Fruit fly (Drosophila melanogaster) whole organism, embryonic: ENCODE data around the gene CNPYb.

Experiments
- CG10267 ChIP-seq: fragments of 200-800 bp; sonication (Bioruptor generic); optimal IDR thresholded peaks from 2 replicates; lab custom pipeline; 2018; ENCODE audit warnings: missing biosample characterization, mild to moderate bottlenecking, missing genetic modification characterization, moderate library complexity
- CG10654 ChIP-seq: fragments of 200-800 bp; sonication (Bioruptor generic); optimal IDR thresholded peaks from 2 replicates; lab custom pipeline; 2016; ENCODE audit warnings: missing biosample characterization, missing genetic modification characterization
- CG11093 ChIP-seq: fragments of 200-800 bp; sonication (Bioruptor generic); IDR thresholded peaks from 3 replicates; pipeline ENCODE4 v1.3.6; 2022; ENCODE audit warnings: missing biosample characterization, missing genetic modification characterization
- CG11504 ChIP-seq: fragments of 200-800 bp; sonication (Bioruptor generic); optimal IDR thresholded peaks from 3 replicates; lab custom pipeline; 2019; ENCODE audit warnings: missing biosample characterization, mild to moderate bottlenecking, missing genetic modification characterization, moderate library complexity
- CG11696 ChIP-seq: fragments of 200-800 bp; sonication (Bioruptor generic); IDR thresholded peaks from 2 replicates; pipeline ENCODE4 v1.3.6; 2022; ENCODE audit warnings: missing biosample characterization, missing genetic modification characterization
- CG12236 ChIP-seq: fragments of 200-800 bp; sonication (Bioruptor generic); optimal IDR thresholded peaks from 2 replicates; lab custom pipeline; 2016; ENCODE audit warnings: missing biosample characterization, missing genetic modification characterization
- CG12391 ChIP-seq: fragments of 200-800 bp; sonication (Bioruptor generic); optimal IDR thresholded peaks from 3 replicates; lab custom pipeline; 2018; ENCODE audit warnings: missing biosample characterization, mild to moderate bottlenecking, missing genetic modification characterization, moderate library complexity
- CG12659 ChIP-seq: fragments of 200-800 bp; sonication (Bioruptor generic); optimal IDR thresholded peaks from 3 replicates; lab custom pipeline; 2017; ENCODE audit warnings: mild to moderate bottlenecking, missing biosample characterization, missing genetic modification reagents, missing genetic modification characterization
- CG13296 ChIP-seq: fragments of 200-800 bp; sonication (Bioruptor generic); optimal IDR thresholded peaks from 3 replicates; lab custom pipeline; 2018; ENCODE audit warnings: missing biosample characterization, mild to moderate bottlenecking, missing genetic modification characterization
- CG17359 ChIP-seq: fragments of 200-800 bp; sonication (Bioruptor generic); optimal IDR thresholded peaks from 3 replicates; lab custom pipeline; 2018; ENCODE audit warnings: missing biosample characterization, mild to moderate bottlenecking, missing genetic modification characterization, moderate library complexity
- CG17385 ChIP-seq: fragments of 200-800 bp; sonication (Bioruptor generic); optimal IDR thresholded peaks from 3 replicates; lab custom pipeline; 2018; ENCODE audit warnings: missing biosample characterization, mild to moderate bottlenecking, missing genetic modification characterization
- CG17829 ChIP-seq: fragments of 200-800 bp; optimal IDR thresholded peaks from 2 replicates; lab custom pipeline; 2019; ENCODE audit warnings: missing biosample characterization, mild to moderate bottlenecking, missing genetic modification characterization, moderate library complexity
- CG18476 ChIP-seq: fragments of 200-800 bp; sonication (Bioruptor generic); optimal IDR thresholded peaks from 2 replicates; lab custom pipeline; 2016; ENCODE audit warnings: missing biosample characterization, mild to moderate bottlenecking, missing genetic modification characterization
- CG30403 ChIP-seq: fragments of 200-800 bp; sonication (Bioruptor generic); optimal IDR thresholded peaks from 3 replicates; lab custom pipeline; 2016; ENCODE audit warnings: missing biosample characterization, missing genetic modification characterization
- CG3407 ChIP-seq: fragments of 200-800 bp; sonication (Bioruptor generic); optimal IDR thresholded peaks from 2 replicates; lab custom pipeline; 2018; ENCODE audit warnings: missing biosample characterization, mild to moderate bottlenecking, missing genetic modification characterization
- CG34376 ChIP-seq: fragments of 200-800 bp; sonication (Bioruptor generic); optimal IDR thresholded peaks from 2 replicates; lab custom pipeline; 2018; ENCODE audit warnings: missing biosample characterization, mild to moderate bottlenecking, missing genetic modification characterization
- CG3838 ChIP-seq: fragments of 200-800 bp; sonication (Bioruptor generic); optimal IDR thresholded peaks from 3 replicates; lab custom pipeline; 2016; ENCODE audit warnings: missing biosample characterization, missing genetic modification characterization
- CG4730 ChIP-seq: fragments of 200-800 bp; sonication (Bioruptor generic); IDR thresholded peaks from 2 replicates; pipeline ENCODE4 v1.3.6; 2022; ENCODE audit warnings: missing biosample characterization, missing genetic modification characterization
- CG5180 ChIP-seq: fragments of 200-800 bp; sonication (Bioruptor generic); optimal IDR thresholded peaks from 3 replicates; lab custom pipeline; 2017; ENCODE audit warnings: missing biosample characterization, missing genetic modification characterization, mild to moderate bottlenecking, moderate library complexity, missing genetic modification reagents
- CG6254 ChIP-seq: fragments of 200-800 bp; sonication (Bioruptor generic); optimal IDR thresholded peaks from 3 replicates; lab custom pipeline; 2017; ENCODE audit warnings: mild to moderate bottlenecking, missing biosample characterization, missing genetic modification reagents, missing genetic modification characterization
- E2f2 ChIP-seq: fragments of 200-800 bp; sonication (Bioruptor generic); IDR thresholded peaks from 2 replicates; pipeline ENCODE4 v1.3.6; 2022; ENCODE audit warnings: missing biosample characterization, missing genetic modification characterization
- HLH3B ChIP-seq: fragments of 200-800 bp; sonication (Bioruptor generic); IDR thresholded peaks from 2 replicates; pipeline ENCODE4 v1.3.6; 2022; ENCODE audit warnings: missing biosample characterization, missing genetic modification characterization
- Hr78 ChIP-seq, 2 experiments: fragments of 200-800 bp in 1 of 2; fragments of >200 bp in 1 of 2; sonication (Bioruptor generic) in 1 of 2; optimal IDR thresholded peaks; 2 replicates each; lab custom pipeline; 2017 to 2019; ENCODE audit warnings: missing biosample characterization in 2 of 2, missing genetic modification characterization in 2 of 2, mild to moderate bottlenecking in 1 of 2, moderate library complexity in 1 of 2
- NFAT ChIP-seq: fragments of 200-800 bp; sonication (Bioruptor generic); IDR thresholded peaks from 2 replicates; pipeline ENCODE4 v1.3.6; 2022; ENCODE audit warnings: missing biosample characterization, missing genetic modification characterization
- PHDP ChIP-seq: fragments of 200-800 bp; sonication (Bioruptor generic); optimal IDR thresholded peaks from 3 replicates; lab custom pipeline; 2018; ENCODE audit warnings: missing biosample characterization, mild to moderate bottlenecking, missing genetic modification characterization, moderate library complexity
- Ptx1 ChIP-seq: fragments of 200-800 bp; sonication (Bioruptor generic); IDR thresholded peaks from 2 replicates; pipeline ENCODE4 v1.3.6; 2022; ENCODE audit warnings: missing biosample characterization, missing genetic modification characterization
- Sox100B ChIP-seq: fragments of 200-800 bp; sonication (Bioruptor generic); optimal IDR thresholded peaks from 3 replicates; lab custom pipeline; 2018; ENCODE audit warnings: missing biosample characterization, mild to moderate bottlenecking, missing genetic modification characterization
- ab ChIP-seq: fragments of 200-800 bp; sonication (Bioruptor generic); optimal IDR thresholded peaks from 2 replicates; lab custom pipeline; 2016; ENCODE audit warnings: missing biosample characterization, missing genetic modification characterization
- crc ChIP-seq: fragments of 200-800 bp; sonication (Bioruptor generic); optimal IDR thresholded peaks from 2 replicates; lab custom pipeline; 2016; ENCODE audit warnings: missing biosample characterization, missing genetic modification characterization
- dimm ChIP-seq: fragments of 200-800 bp; sonication (Bioruptor generic); IDR thresholded peaks from 2 replicates; pipeline ENCODE4 v1.3.6; 2022; ENCODE audit warnings: missing biosample characterization, missing genetic modification characterization
- gsb-n ChIP-seq: fragments of 200-800 bp; sonication (Bioruptor generic); optimal IDR thresholded peaks from 3 replicates; lab custom pipeline; 2018; ENCODE audit warnings: missing biosample characterization, mild to moderate bottlenecking, missing genetic modification characterization
- kni ChIP-seq: fragments of 200-800 bp; sonication (Bioruptor generic); optimal IDR thresholded peaks from 3 replicates; lab custom pipeline; 2017; ENCODE audit warnings: mild to moderate bottlenecking, missing biosample characterization, missing genetic modification reagents, missing genetic modification characterization
- knrl ChIP-seq: fragments of 200-800 bp; sonication (Bioruptor generic); IDR thresholded peaks from 3 replicates; pipeline ENCODE4 v1.3.6; 2022; ENCODE audit warnings: missing biosample characterization, missing genetic modification characterization; ENCODE audit not compliant: partially characterized antibody
- lola ChIP-seq, 3 experiments: fragments of >200 bp in 2 of 3; fragments of 200-800 bp in 1 of 3; sonication (Bioruptor generic) in 1 of 3; optimal IDR thresholded peaks; 2 replicates each; lab custom pipeline; 2017 to 2019; ENCODE audit warnings: missing biosample characterization in 3 of 3, missing genetic modification characterization in 3 of 3, mild to moderate bottlenecking in 1 of 3, moderate library complexity in 1 of 3
- lov ChIP-seq, 2 experiments: fragments of 200-800 bp in 1 of 2; fragments of >200 bp in 1 of 2; sonication (Bioruptor generic) in 1 of 2; IDR thresholded peaks in 1 of 2; optimal IDR thresholded peaks in 1 of 2; 2 replicates in 1 of 2; 3 replicates in 1 of 2; pipeline versions ENCODE4 v1.3.6 to Lab custom; 2017 to 2022; ENCODE audit warnings: missing biosample characterization in 1 of 2, missing genetic modification characterization in 1 of 2
- nau ChIP-seq: fragments of 200-800 bp; sonication (Bioruptor generic); optimal IDR thresholded peaks from 3 replicates; lab custom pipeline; 2017; ENCODE audit warnings: missing biosample characterization, mild to moderate bottlenecking, missing genetic modification characterization, missing genetic modification reagents
- oc ChIP-seq: fragments of 200-800 bp; sonication (Bioruptor generic); optimal IDR thresholded peaks from 2 replicates; lab custom pipeline; 2018; ENCODE audit warnings: missing biosample characterization, mild to moderate bottlenecking, missing genetic modification characterization, moderate library complexity
- pan ChIP-seq, 4 experiments: fragments of >200 bp in 3 of 4; fragments of 200-800 bp in 1 of 4; sonication (Bioruptor generic) in 1 of 4; optimal IDR thresholded peaks in 3 of 4; IDR thresholded peaks in 1 of 4; 2 replicates each; pipeline versions ENCODE4 v1.3.6 to Lab custom; 2017 to 2022; ENCODE audit warnings: missing biosample characterization in 2 of 4, missing genetic modification characterization in 2 of 4, mixed read lengths in 1 of 4
- prd ChIP-seq, 3 experiments: fragments of >200 bp in 2 of 3; fragments of 200-800 bp in 1 of 3; sonication (Bioruptor generic) in 1 of 3; optimal IDR thresholded peaks in 2 of 3; IDR thresholded peaks in 1 of 3; 2 replicates in 2 of 3; 3 replicates in 1 of 3; pipeline versions ENCODE4 v1.3.6 to Lab custom; 2017 to 2022; ENCODE audit warnings: missing biosample characterization in 1 of 3, missing genetic modification characterization in 1 of 3
- row ChIP-seq: fragments of 200-800 bp; sonication (Bioruptor generic); IDR thresholded peaks from 3 replicates; pipeline ENCODE4 v1.3.6; 2022; ENCODE audit warnings: missing biosample characterization, missing genetic modification characterization
- salm ChIP-seq: fragments of 200-800 bp; sonication (Bioruptor generic); optimal IDR thresholded peaks from 2 replicates; lab custom pipeline; 2018; ENCODE audit warnings: missing biosample characterization, mild to moderate bottlenecking, missing genetic modification characterization
- scrt ChIP-seq: fragments of 200-800 bp; sonication (Bioruptor generic); optimal IDR thresholded peaks from 2 replicates; lab custom pipeline; 2018; ENCODE audit warnings: missing biosample characterization, mild to moderate bottlenecking, missing genetic modification characterization, moderate library complexity
- sens ChIP-seq: fragments of 200-800 bp; sonication (Bioruptor generic); peaks from one replicate; lab custom pipeline; 2016; ENCODE audit warnings: missing biosample characterization, missing genetic modification characterization
- trem ChIP-seq: fragments of 200-800 bp; optimal IDR thresholded peaks from 3 replicates; lab custom pipeline; 2019; ENCODE audit warnings: missing biosample characterization, mild to moderate bottlenecking, missing genetic modification characterization, moderate library complexity
- twi ChIP-seq: fragments of 200-800 bp; optimal IDR thresholded peaks from 2 replicates; lab custom pipeline; 2019; ENCODE audit warnings: missing biosample characterization, mild to moderate bottlenecking, missing genetic modification characterization, moderate library complexity
- unpg ChIP-seq: fragments of 200-800 bp; sonication (Bioruptor generic); optimal IDR thresholded peaks from 3 replicates; lab custom pipeline; 2018; ENCODE audit warnings: missing biosample characterization, mild to moderate bottlenecking, missing genetic modification characterization, moderate library complexity
- wek ChIP-seq: fragments of 200-800 bp; sonication (Bioruptor generic); optimal IDR thresholded peaks from 3 replicates; lab custom pipeline; 2018; ENCODE audit warnings: missing biosample characterization, mild to moderate bottlenecking, missing genetic modification characterization, moderate library complexity
- zfh1 ChIP-seq: fragments of 200-800 bp; sonication (Bioruptor generic); IDR thresholded peaks from 3 replicates; pipeline ENCODE4 v1.3.6; 2022; ENCODE audit warnings: missing biosample characterization, missing genetic modification characterization

Gene CNPYb

dm6 chr3L:19056857-19057324 is 39.1 kb downstream of the CNPYb start (continued):
- TF ChIP-seq HLH3B (0 out of 2 replicates have a peak, but pooled peaks have one; percentile 8), PHDP (tag; lab: Kevin White, UChicago) (peak; percentile 27), CG11504 (peak; percentile 88), wek (GFP tag; lab: Kevin White, UChicago) (no peak), prd (optimal IDR thresholded peaks at IDR 0.05; lab: Kevin White, UChicago) (no peak), prd (GFP tag; IDR thresholded peaks at IDR 0.05; lab: Robert Waterston, UW) (no peak; the same call in 2 of the 3 replicates), ab (no peak), CG5180 (GFP tag; lab: Kevin White, UChicago) (no peak), zfh1 (no peak), Hr78 (GFP tag; optimal IDR thresholded peaks at IDR 0.05; lab: Kevin White, UChicago) (peak in 1 of 2 experiments; percentile 36), gsb-n (tag; lab: Kevin White, UChicago) (peak; percentile 50), CG4730 (GFP tag; lab: Robert Waterston, UW) (no peak), CG34376 (GFP tag; lab: Kevin White, UChicago) (no peak), CG12659 (GFP tag; lab: Kevin White, UChicago) (peak; percentile 10), CG3838 (GFP tag; lab: Kevin White, UChicago) (no peak), CG12236 (GFP tag; lab: Kevin White, UChicago) (no peak), CG6254 (GFP tag; lab: Kevin White, UChicago) (peak; percentile 31), lov (optimal IDR thresholded peaks at IDR 0.05; lab: Kevin White, UChicago) (no peak), lov (GFP tag; IDR thresholded peaks at IDR 0.05; lab: Robert Waterston, UW) (no peak), oc (tag; lab: Kevin White, UChicago) (peak; percentile 63), dimm (no peak), CG17829 (peak; percentile 66), CG3407 (no peak), CG11093 (GFP tag; lab: Robert Waterston, UW) (no peak), pan (optimal IDR thresholded peaks at IDR 0.05; lab: Kevin White, UChicago) (no peak), pan (GFP tag; optimal IDR thresholded peaks at IDR 0.05 in 1 of 2, IDR thresholded peaks at IDR 0.05 in 1 of 2) (peak in 1 of 2 experiments; percentile 15), trem (no peak), lola (GFP tag; optimal IDR thresholded peaks at IDR 0.05; lab: Kevin White, UChicago) (peak in 1 of 3 experiments; percentile 61), CG17359 (tag; lab: Kevin White, UChicago) (peak; percentile 13), scrt (GFP tag; lab: Kevin White, UChicago) (no peak), CG10654 (GFP tag; lab: Kevin White, UChicago) (no peak), unpg (GFP tag; lab: Kevin White, UChicago) (peak; percentile 39), row (GFP tag; lab: Robert Waterston, UW) (peak; percentile 58; the same call in 2 of the 3 replicates), CG30403 (GFP tag; lab: Kevin White, UChicago) (no peak), E2f2 (GFP tag; lab: Robert Waterston, UW) (peak; percentile 12; the same call in 1 of the 2 replicates), CG13296 (GFP tag; lab: Kevin White, UChicago) (no peak), CG10267 (no peak), CG11696 (no peak), knrl (GFP tag; lab: Robert Waterston, UW) (no peak), kni (GFP tag; lab: Kevin White, UChicago) (no peak), crc (GFP tag; lab: Kevin White, UChicago) (no peak), CG17385 (GFP tag; lab: Kevin White, UChicago) (peak; percentile 4), CG18476 (GFP tag; lab: Kevin White, UChicago) (no peak), twi (tag; lab: Kevin White, UChicago) (peak; percentile 64), nau (GFP tag; lab: Kevin White, UChicago) (peak; percentile 19), NFAT (GFP tag; lab: Robert Waterston, UW) (no peak), Sox100B (GFP tag; lab: Kevin White, UChicago) (peak; percentile 22), CG12391 (tag; lab: Kevin White, UChicago) (peak; percentile 66), Ptx1 (peak; percentile 51; the same call in 1 of the 2 replicates), salm (tag; lab: Kevin White, UChicago) (peak; percentile 5), sens (GFP tag; lab: Kevin White, UChicago) (peak; percentile 69)
